Fruit fly (Drosophila melanogaster): Measurements from ENCODE around the gene CG3345.
A peak's percentile ranks its signal among the peaks of the same experiment; 100 is the strongest.

Gene CG3345

DNA sequence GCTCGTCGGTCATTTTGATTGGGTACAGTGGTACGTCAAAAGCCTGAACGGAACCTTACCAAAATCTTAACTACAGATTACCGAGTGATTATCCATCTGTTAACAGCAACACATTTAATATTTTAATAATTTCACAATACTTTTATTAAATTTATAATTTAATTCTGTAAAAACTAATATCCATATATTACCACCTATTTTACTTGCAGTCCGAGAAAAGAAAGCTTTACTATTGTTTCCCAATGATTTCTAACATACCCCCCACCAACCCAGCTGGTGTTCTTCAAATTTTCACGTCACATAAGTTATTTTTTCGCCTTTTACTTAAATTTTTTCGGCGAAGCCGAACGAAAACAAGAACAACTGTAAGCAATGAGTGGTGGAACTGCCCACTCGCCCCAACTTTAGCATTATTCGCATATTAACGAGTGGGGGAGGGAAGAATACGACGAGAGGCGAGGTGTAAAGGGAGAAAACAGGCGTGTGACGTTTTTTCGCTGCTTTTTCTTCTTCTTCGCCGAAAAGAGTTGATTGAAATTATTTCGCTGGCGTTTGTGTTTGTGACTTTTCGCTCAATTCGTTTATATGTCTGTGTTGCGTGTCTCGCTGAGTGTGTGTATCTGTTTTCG is 20.9 kb upstream of the CG3345 start (continued):
- TF ChIP-seq h (optimal IDR thresholded peaks at IDR 0.05) (no peak), dmrt11E (tag; optimal IDR thresholded peaks at IDR 0.05) (no peak), CG8359 (GFP tag; optimal IDR thresholded peaks at IDR 0.05; ENCODE audit: borderline replicate concordance) (no peak), CG31224 (GFP tag; IDR thresholded peaks at IDR 0.05) (0 out of 2 replicates have a peak, but pooled peaks have one; percentile 10), Eip74EF (GFP tag; optimal IDR thresholded peaks at IDR 0.05) (peak in 1 of 2 experiments; percentile 10), CG9932 (GFP tag; IDR thresholded peaks at IDR 0.05) (peak; percentile 72), chn (GFP tag; optimal IDR thresholded peaks at IDR 0.05) (no peak), dmrt99B (tag; optimal IDR thresholded peaks at IDR 0.05) (peak; percentile 59), Bgb (GFP tag; IDR thresholded peaks at IDR 0.05; ENCODE audit: partially characterized antibody) (peak; percentile 42; the same call in 1 of the 2 replicates), pho (GFP tag; optimal IDR thresholded peaks at IDR 0.05) (peak; percentile 5), CG30020 (tag; optimal IDR thresholded peaks at IDR 0.05) (no peak), CG10654 (GFP tag; optimal IDR thresholded peaks at IDR 0.05) (peak; percentile 22), CG15696 (tag; optimal IDR thresholded peaks at IDR 0.05) (peak; percentile 15), CG18011 (GFP tag; optimal IDR thresholded peaks at IDR 0.05) (peak; percentile 5), CG5180 (GFP tag; optimal IDR thresholded peaks at IDR 0.05) (peak; percentile 16), pum (GFP tag; optimal IDR thresholded peaks at IDR 0.05) (no peak), Hr78 (GFP tag; optimal IDR thresholded peaks at IDR 0.05) (no peak), Kr (GFP tag; optimal IDR thresholded peaks at IDR 0.05) (no peak), CG2120 (GFP tag; optimal IDR thresholded peaks at IDR 0.05) (peak; percentile 66), cg (GFP tag; optimal IDR thresholded peaks at IDR 0.05) (peak; percentile 56), Dip3 (GFP tag; optimal IDR thresholded peaks at IDR 0.05) (no peak), Meics (GFP tag; optimal IDR thresholded peaks at IDR 0.05) (peak; percentile 84), usp (GFP tag; optimal IDR thresholded peaks at IDR 0.05) (no peak), tx (GFP tag; optimal IDR thresholded peaks at IDR 0.05) (no peak), CG6254 (GFP tag; optimal IDR thresholded peaks at IDR 0.05) (peak; percentile 20), chinmo (GFP tag; IDR thresholded peaks at IDR 0.05; ENCODE audit: partially characterized antibody) (peak; percentile 91; the same call in 3 of the 4 replicates), oc (tag; optimal IDR thresholded peaks at IDR 0.05) (no peak), Atf-2 (GFP tag; optimal IDR thresholded peaks at IDR 0.05) (no peak), Gug (GFP tag; IDR thresholded peaks at IDR 0.05) (peak; percentile 8; the same call in 2 of the 4 replicates), CG11695 (GFP tag; IDR thresholded peaks at IDR 0.05) (peak; percentile 57; the same call in 1 of the 3 replicates), Chrac-16 (GFP tag; optimal IDR thresholded peaks at IDR 0.05) (peak; percentile 36), abd-A (tag; optimal IDR thresholded peaks at IDR 0.05) (peak; percentile 74), Dbx (GFP tag; IDR thresholded peaks at IDR 0.05) (no peak), CG5245 (GFP tag; optimal IDR thresholded peaks at IDR 0.05) (no peak), ato (GFP tag; IDR thresholded peaks at IDR 0.05; ENCODE audit: partially characterized antibody) (no peak), CG2678 (tag; optimal IDR thresholded peaks at IDR 0.05) (peak; percentile 82), Dek (tag; optimal IDR thresholded peaks at IDR 0.05) (peak; percentile 63), Scr (GFP tag; IDR thresholded peaks at IDR 0.05; ENCODE audit: partially characterized antibody) (no peak), Drgx (GFP tag; IDR thresholded peaks at IDR 0.05) (peak; percentile 73), nau (GFP tag; optimal IDR thresholded peaks at IDR 0.05) (peak; percentile 31), CG17829 (tag; optimal IDR thresholded peaks at IDR 0.05) (peak; percentile 54), p53 (GFP tag; optimal IDR thresholded peaks at IDR 0.05) (no peak), Doc3 (GFP tag; IDR thresholded peaks at IDR 0.05; ENCODE audit: partially characterized antibody) (no peak), tup (GFP tag; optimal IDR thresholded peaks at IDR 0.05) (no peak), D (optimal IDR thresholded peaks at IDR 0.05) (no peak), D (GFP tag; optimal IDR thresholded peaks at IDR 0.05) (no peak), Pdp1 (GFP tag; optimal IDR thresholded peaks at IDR 0.05) (no peak), zen (tag; optimal IDR thresholded peaks at IDR 0.05) (no peak), D19B (GFP tag; optimal IDR thresholded peaks at IDR 0.05) (peak; percentile 73)
